Worm (Caenorhabditis elegans) whole organism, early embryonic: ENCODE results near the gene nhr-41.

ENCODE experiments used
- B0310.2 ChIP-seq: sonication (generic microtip); optimal IDR thresholded peaks from 2 replicates; lab custom pipeline; 2016; ENCODE audit warnings: mild to moderate bottlenecking, missing genetic modification characterization, missing compliant biosample characterization
- F13C5.2 ChIP-seq: sonication (generic microtip); optimal IDR thresholded peaks from 2 replicates; lab custom pipeline; 2017; ENCODE audit warnings: mild to moderate bottlenecking, missing genetic modification characterization, inconsistent platforms, missing compliant biosample characterization
- aly-1 ChIP-seq: sonication (generic microtip); optimal IDR thresholded peaks from 2 replicates; lab custom pipeline; 2016; ENCODE audit warnings: missing genetic modification characterization, missing compliant biosample characterization
- ama-1 ChIP-seq: fragments of 150-350 bp; optimal IDR thresholded peaks from 2 replicates; lab custom pipeline; 2014
- ceh-13 ChIP-seq: fragments of 200-800 bp; sonication (Bioruptor generic); optimal IDR thresholded peaks from 2 replicates; lab custom pipeline; 2018; ENCODE audit warnings: mild to moderate bottlenecking, missing genetic modification characterization, missing compliant biosample characterization
- ceh-36 ChIP-seq: sonication (generic microtip); optimal IDR thresholded peaks from 2 replicates; lab custom pipeline; 2016; ENCODE audit warnings: missing genetic modification characterization, inconsistent platforms, missing compliant biosample characterization
- ets-7 ChIP-seq: sonication (generic microtip); optimal IDR thresholded peaks from 2 replicates; lab custom pipeline; 2016; ENCODE audit warnings: missing genotype, missing genetic modification characterization, missing compliant biosample characterization
- flt-1 ChIP-seq: fragments of 200-800 bp; sonication (Bioruptor generic); IDR thresholded peaks from 2 replicates; pipeline ENCODE4 v1.3.6; 2022; ENCODE audit warnings: missing genetic modification characterization, missing compliant biosample characterization
- hmbx-1 ChIP-seq: sonication (generic microtip); optimal IDR thresholded peaks from 2 replicates; lab custom pipeline; 2016; ENCODE audit warnings: mild to moderate bottlenecking, missing genetic modification characterization, missing compliant biosample characterization
- hmg-4 ChIP-seq: fragments of 200-800 bp; sonication (Bioruptor generic); optimal IDR thresholded peaks from 2 replicates; lab custom pipeline; 2018; ENCODE audit warnings: mild to moderate bottlenecking, missing genetic modification characterization, missing compliant biosample characterization
- hnd-1 ChIP-seq: sonication (generic microtip); optimal IDR thresholded peaks from 2 replicates; lab custom pipeline; 2016; ENCODE audit warnings: missing genetic modification characterization, missing compliant biosample characterization
- pes-1 ChIP-seq: fragments of 200-800 bp; sonication (Bioruptor generic); IDR thresholded peaks from 2 replicates; pipeline ENCODE4 v1.3.6; 2022; ENCODE audit warnings: missing genetic modification reagents, missing genetic modification characterization, missing compliant biosample characterization
- scrt-1 ChIP-seq: fragments of 200-800 bp; sonication (Bioruptor generic); IDR thresholded peaks from 2 replicates; pipeline ENCODE4 v1.3.6; 2022; ENCODE audit warnings: missing genetic modification characterization, missing compliant biosample characterization
- sea-1 ChIP-seq: fragments of 200-800 bp; sonication (Bioruptor generic); conservative IDR thresholded peaks from 2 replicates; pipeline ENCODE4 v1.3.6; 2022; ENCODE audit warnings: missing genetic modification characterization, missing compliant biosample characterization
- tbx-11 ChIP-seq: fragments of 200-800 bp; sonication (Bioruptor generic); IDR thresholded peaks from 2 replicates; pipeline ENCODE4 v1.3.6; 2022; ENCODE audit warnings: missing genetic modification characterization, missing compliant biosample characterization
- tbx-37 ChIP-seq: fragments of 200-800 bp; sonication (Bioruptor generic); conservative IDR thresholded peaks from 2 replicates; pipeline ENCODE4 v1.3.6; 2022; ENCODE audit warnings: missing genetic modification reagents, missing genetic modification characterization, missing compliant biosample characterization
- tra-4 ChIP-seq: sonication (generic microtip); optimal IDR thresholded peaks from 2 replicates; lab custom pipeline; 2017; ENCODE audit warnings: missing genetic modification characterization, missing compliant biosample characterization

The nhr-41 gene

DNA sequence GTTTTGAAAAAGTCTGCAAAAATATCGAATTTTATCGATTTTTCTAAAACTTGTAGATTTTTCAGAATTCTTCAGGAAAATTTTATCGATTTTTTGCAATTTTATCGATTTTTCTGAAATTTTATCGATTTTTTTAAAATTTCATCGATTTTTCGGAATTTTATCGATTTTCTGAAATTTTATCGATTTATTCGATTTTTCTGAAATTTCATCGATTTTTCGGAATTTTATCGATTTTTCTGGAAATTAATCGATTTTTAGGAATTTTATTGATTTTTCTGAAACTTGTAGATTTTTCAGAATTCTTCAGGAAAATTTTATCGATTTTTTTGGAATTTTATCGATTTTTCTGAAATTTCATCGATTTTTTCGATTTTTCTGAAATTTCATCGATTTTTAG is 22.1 kb downstream of the nhr-41 start:
- no peak for TF ChIP-seq hmbx-1 (tag; lab: Kevin White, UChicago)
- TF ChIP-seq ets-7 (tag; lab: Kevin White, UChicago) = no peak
- TF ChIP-seq ceh-13 (GFP tag; lab: Kevin White, UChicago) = no peak
- no peak for TF ChIP-seq aly-1 (tag; lab: Kevin White, UChicago)
- TF ChIP-seq F13C5.2 (tag; lab: Kevin White, UChicago) = no peak
- no peak for TF ChIP-seq tbx-37 (GFP tag; lab: Robert Waterston, UW)
- no peak for TF ChIP-seq pes-1
- TF ChIP-seq B0310.2 (tag; lab: Kevin White, UChicago) = no peak
- no peak for TF ChIP-seq sea-1 (GFP tag; lab: Robert Waterston, UW)
- TF ChIP-seq hmg-4 (GFP tag; lab: Kevin White, UChicago) = no peak
- TF ChIP-seq tbx-11 (GFP tag; lab: Robert Waterston, UW) = no peak
- TF ChIP-seq tra-4 (tag; lab: Kevin White, UChicago) = no peak
- no peak for TF ChIP-seq ama-1
- no peak for TF ChIP-seq hnd-1 (tag; lab: Kevin White, UChicago)
- no peak for TF ChIP-seq scrt-1 (GFP tag; lab: Robert Waterston, UW)
- TF ChIP-seq flt-1 (GFP tag; lab: Robert Waterston, UW) = no peak

- TF ChIP-seq tra-4 (tag; lab: Kevin White, UChicago) (no peak), flt-1 (GFP tag; lab: Robert Waterston, UW) (no peak), ceh-36 (tag; lab: Kevin White, UChicago) (no peak), tbx-37 (GFP tag; lab: Robert Waterston, UW) (no peak), hmbx-1 (tag; lab: Kevin White, UChicago) (no peak), ets-7 (tag; lab: Kevin White, UChicago) (no peak), F13C5.2 (tag; lab: Kevin White, UChicago) (no peak), hmg-4 (GFP tag; lab: Kevin White, UChicago) (no peak), aly-1 (tag; lab: Kevin White, UChicago) (no peak), tbx-11 (GFP tag; lab: Robert Waterston, UW) (no peak)
Measured at ce11 chrIV:1408718-1409117, 22.7 kb downstream of the nhr-41 start.

DNA sequence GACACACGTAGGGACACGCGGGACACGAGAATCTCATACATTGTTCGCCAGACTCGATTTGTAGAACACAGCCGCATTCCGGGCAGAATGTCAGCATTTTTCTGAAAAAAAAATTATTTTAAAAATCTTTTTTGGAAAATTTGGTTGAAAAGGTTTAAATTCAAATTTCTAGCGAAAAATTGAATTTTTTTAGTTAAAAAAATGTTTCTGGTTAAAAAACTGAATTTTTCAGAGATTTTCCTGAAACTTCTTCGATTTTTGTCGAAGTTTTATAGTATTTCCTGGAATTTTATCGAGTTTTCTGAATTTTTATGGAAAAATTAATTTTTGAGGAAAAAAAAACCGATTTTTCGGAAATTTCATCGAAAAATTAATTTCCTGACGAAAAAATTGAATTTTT is 23.9 kb downstream of the nhr-41 start, which contains the start of gene rpc-11:
rpc-11 (minus strand) TSS at position 101 of the 400 bp plus-strand sequence.
- TF ChIP-seq sea-1 (GFP tag; lab: Robert Waterston, UW) (no peak), tbx-11 (GFP tag; lab: Robert Waterston, UW) (no peak), ama-1 (no peak), ets-7 (tag; lab: Kevin White, UChicago) (no peak), aly-1 (tag; lab: Kevin White, UChicago) (no peak), F13C5.2 (tag; lab: Kevin White, UChicago) (no peak), hnd-1 (tag; lab: Kevin White, UChicago) (no peak), flt-1 (GFP tag; lab: Robert Waterston, UW) (no peak), ceh-13 (GFP tag; lab: Kevin White, UChicago) (no peak), tra-4 (tag; lab: Kevin White, UChicago) (no peak), hmbx-1 (tag; lab: Kevin White, UChicago) (no peak), scrt-1 (GFP tag; lab: Robert Waterston, UW) (no peak), hmg-4 (GFP tag; lab: Kevin White, UChicago) (no peak), B0310.2 (tag; lab: Kevin White, UChicago) (no peak), ceh-36 (tag; lab: Kevin White, UChicago) (no peak), pes-1 (no peak), tbx-37 (GFP tag; lab: Robert Waterston, UW) (no peak)

ce11 chrIV:1419795-1420509 is 33.9 kb downstream of the nhr-41 start, which contains the start of gene Y77E11A.7:
Y77E11A.7 (minus strand) TSS chrIV:1419849.
- TF ChIP-seq hmbx-1 (tag; lab: Kevin White, UChicago) (no peak), F13C5.2 (tag; lab: Kevin White, UChicago) (peak; percentile 79), hnd-1 (tag; lab: Kevin White, UChicago) (no peak), hmg-4 (GFP tag; lab: Kevin White, UChicago) (peak; percentile 56), sea-1 (GFP tag; lab: Robert Waterston, UW) (peak; percentile 62), tbx-11 (GFP tag; lab: Robert Waterston, UW) (no peak), flt-1 (GFP tag; lab: Robert Waterston, UW) (peak; percentile 56; the same call in 1 of the 2 replicates), ets-7 (tag; lab: Kevin White, UChicago) (no peak), scrt-1 (GFP tag; lab: Robert Waterston, UW) (0 out of 2 replicates have a peak, but pooled peaks have one; percentile 9), ama-1 (no peak), B0310.2 (tag; lab: Kevin White, UChicago) (no peak), ceh-13 (GFP tag; lab: Kevin White, UChicago) (no peak), tbx-37 (GFP tag; lab: Robert Waterston, UW) (no peak), aly-1 (tag; lab: Kevin White, UChicago) (peak; percentile 9), tra-4 (tag; lab: Kevin White, UChicago) (no peak)

DNA sequence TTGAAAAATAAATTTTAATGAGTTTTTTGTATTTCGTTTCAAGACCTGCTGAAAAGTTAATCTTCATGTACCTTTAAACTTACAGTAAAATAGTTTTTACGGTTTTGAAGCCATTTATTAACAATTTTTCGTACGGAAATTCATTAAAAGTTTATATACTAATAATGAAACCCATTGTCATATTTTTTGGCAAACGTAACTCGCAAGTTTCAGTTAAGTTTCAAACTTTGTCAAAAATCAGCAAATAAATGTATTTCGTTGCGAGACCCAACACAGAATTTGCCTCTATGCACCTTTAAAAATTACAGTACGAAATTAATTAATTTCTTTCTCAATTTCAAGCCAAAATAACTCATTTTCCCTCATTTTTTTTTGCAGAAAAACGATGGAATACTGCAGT is 34.6 kb downstream of the nhr-41 start, which contains the start of gene jtr-1:
jtr-1 (plus strand) TSS at position 327 of the 400 bp plus-strand sequence.
- TF ChIP-seq B0310.2 (tag; lab: Kevin White, UChicago) = no peak
- TF ChIP-seq ama-1 = no peak
- no peak for TF ChIP-seq ceh-36 (tag; lab: Kevin White, UChicago)

ce11 chrIV:1424962-1425361 is 38.9 kb downstream of the nhr-41 start, which contains the start of gene Y77E11A.8:
Y77E11A.8 (minus strand) TSS chrIV:1425062.
- TF ChIP-seq hnd-1 (tag; lab: Kevin White, UChicago) (no peak), pes-1 (no peak), hmg-4 (GFP tag; lab: Kevin White, UChicago) (no peak), ama-1 (no peak), sea-1 (GFP tag; lab: Robert Waterston, UW) (no peak), flt-1 (GFP tag; lab: Robert Waterston, UW) (no peak), tbx-11 (GFP tag; lab: Robert Waterston, UW) (no peak), B0310.2 (tag; lab: Kevin White, UChicago) (no peak), aly-1 (tag; lab: Kevin White, UChicago) (no peak), ets-7 (tag; lab: Kevin White, UChicago) (no peak), hmbx-1 (tag; lab: Kevin White, UChicago) (no peak), tra-4 (tag; lab: Kevin White, UChicago) (no peak), ceh-13 (GFP tag; lab: Kevin White, UChicago) (no peak), ceh-36 (tag; lab: Kevin White, UChicago) (no peak), F13C5.2 (tag; lab: Kevin White, UChicago) (no peak), scrt-1 (GFP tag; lab: Robert Waterston, UW) (no peak), tbx-37 (GFP tag; lab: Robert Waterston, UW) (no peak)
